Worm (Caenorhabditis elegans) whole organism, L2 larva: ENCODE data around the gene srw-72.
"Not testable (repeated sequence)": the region's sequence is repeated elsewhere in the genome, so short reads cannot be mapped to it uniquely, and the experiment has no call there.

ENCODE experiments used
- C34F6.9 ChIP-seq: fragments of 150-350 bp; optimal IDR thresholded peaks from 2 replicates; lab custom pipeline; 2014; ENCODE audit warnings: missing biosample characterization, missing genetic modification characterization
- F13H6.1 ChIP-seq: sonication (generic microtip); optimal IDR thresholded peaks from 2 replicates; lab custom pipeline; 2016; ENCODE audit warnings: missing genetic modification characterization, missing compliant biosample characterization
- R02D3.7 ChIP-seq: fragments of 150-350 bp; optimal IDR thresholded peaks from 2 replicates; lab custom pipeline; 2014; ENCODE audit warnings: missing biosample characterization, missing genetic modification characterization
- ZK546.5 ChIP-seq: sonication (generic microtip); optimal IDR thresholded peaks from 2 replicates; lab custom pipeline; 2017; ENCODE audit warnings: missing biosample characterization, missing genetic modification characterization
- aly-2 ChIP-seq: fragments of 150-350 bp; optimal IDR thresholded peaks from 2 replicates; lab custom pipeline; 2014; ENCODE audit warnings: missing biosample characterization, missing genetic modification characterization
- blmp-1 ChIP-seq: sonication (generic microtip); optimal IDR thresholded peaks from 2 replicates; lab custom pipeline; 2017; ENCODE audit warnings: missing genetic modification characterization, mild to moderate bottlenecking, missing compliant biosample characterization, antibody characterized with exemption, moderate library complexity; ENCODE audit not compliant: insufficient read depth
- ceh-16 ChIP-seq: fragments of 150-350 bp; optimal IDR thresholded peaks from 2 replicates; lab custom pipeline; 2014; ENCODE audit warnings: missing biosample characterization, missing genetic modification characterization
- ceh-82 ChIP-seq: fragments of 150-350 bp; optimal IDR thresholded peaks from 2 replicates; lab custom pipeline; 2014; ENCODE audit warnings: missing biosample characterization, missing genetic modification characterization
- crh-2 ChIP-seq: sonication (generic microtip); optimal IDR thresholded peaks from 2 replicates; lab custom pipeline; 2017; ENCODE audit warnings: missing biosample characterization, missing genetic modification characterization
- dmd-4 ChIP-seq: sonication (generic microtip); optimal IDR thresholded peaks from 2 replicates; lab custom pipeline; 2017; ENCODE audit warnings: missing biosample characterization, missing genetic modification characterization
- egl-27 ChIP-seq: sonication (generic microtip); optimal IDR thresholded peaks from 3 replicates; lab custom pipeline; 2017; ENCODE audit warnings: missing biosample characterization, missing genetic modification reagents, missing genetic modification characterization
- elt-1 ChIP-seq: fragments of 150-350 bp; optimal IDR thresholded peaks from 2 replicates; lab custom pipeline; 2014; ENCODE audit warnings: missing biosample characterization, missing genetic modification characterization
- fos-1 ChIP-seq: fragments of 150-350 bp; optimal IDR thresholded peaks from 2 replicates; lab custom pipeline; 2014; ENCODE audit warnings: missing biosample characterization, missing genetic modification characterization
- lin-11 ChIP-seq: fragments of 150-350 bp; sonication (generic microtip); optimal IDR thresholded peaks from 2 replicates; lab custom pipeline; 2014; ENCODE audit warnings: missing biosample characterization, missing genetic modification characterization, inconsistent platforms, mixed read lengths
- lin-13 ChIP-seq: fragments of 150-350 bp; optimal IDR thresholded peaks from 2 replicates; lab custom pipeline; 2014; ENCODE audit warnings: missing biosample characterization, missing genetic modification reagents, missing genetic modification characterization
- lin-39 ChIP-seq: fragments of 150-350 bp; optimal IDR thresholded peaks from 2 replicates; lab custom pipeline; 2014; ENCODE audit warnings: missing biosample characterization, missing genetic modification reagents, missing genetic modification characterization
- lsy-2 ChIP-seq, 2 experiments: fragments of 150-350 bp in 1 of 2; sonication (generic microtip) in 1 of 2; optimal IDR thresholded peaks; 2 replicates each; lab custom pipeline; 2014 to 2017; ENCODE audit warnings: missing biosample characterization in 2 of 2, missing genetic modification characterization in 2 of 2
- mbf-1 ChIP-seq: sonication (generic microtip); optimal IDR thresholded peaks from 2 replicates; lab custom pipeline; 2017; ENCODE audit warnings: missing biosample characterization, missing genetic modification characterization
- mdl-1 ChIP-seq, 2 experiments: fragments of 150-350 bp in 1 of 2; sonication (generic microtip) in 1 of 2; optimal IDR thresholded peaks; 2 replicates each; lab custom pipeline; 2017; ENCODE audit warnings: missing biosample characterization in 2 of 2, missing genetic modification characterization in 2 of 2
- nhr-10 ChIP-seq: sonication (generic microtip); optimal IDR thresholded peaks from 2 replicates; lab custom pipeline; 2017; ENCODE audit warnings: missing biosample characterization, missing genetic modification characterization
- nhr-11 ChIP-seq: fragments of 150-350 bp; optimal IDR thresholded peaks from 2 replicates; lab custom pipeline; 2014; ENCODE audit warnings: missing biosample characterization, missing genetic modification characterization
- nhr-12 ChIP-seq: fragments of 150-350 bp; optimal IDR thresholded peaks from 2 replicates; lab custom pipeline; 2014; ENCODE audit warnings: missing biosample characterization, missing genetic modification characterization
- nhr-21 ChIP-seq: fragments of 150-350 bp; optimal IDR thresholded peaks from 2 replicates; lab custom pipeline; 2014; ENCODE audit warnings: missing biosample characterization, missing genetic modification characterization
- nhr-23 ChIP-seq: fragments of 150-350 bp; optimal IDR thresholded peaks from 2 replicates; lab custom pipeline; 2014; ENCODE audit warnings: missing biosample characterization, missing genetic modification reagents, missing genetic modification characterization
- nhr-237 ChIP-seq: fragments of 150-350 bp; optimal IDR thresholded peaks from 2 replicates; lab custom pipeline; 2014; ENCODE audit warnings: missing biosample characterization, missing genetic modification characterization
- nhr-6 ChIP-seq: fragments of 150-350 bp; optimal IDR thresholded peaks from 2 replicates; lab custom pipeline; 2014; ENCODE audit warnings: missing biosample characterization, missing genetic modification characterization
- sem-4 ChIP-seq: fragments of 150-350 bp; optimal IDR thresholded peaks from 2 replicates; lab custom pipeline; 2014; ENCODE audit warnings: missing biosample characterization, missing genetic modification reagents, missing genetic modification characterization
- sma-9 ChIP-seq, 2 experiments: fragments of 150-350 bp in 1 of 2; sonication (generic microtip) in 1 of 2; optimal IDR thresholded peaks; 2 replicates each; lab custom pipeline; 2014 to 2016; ENCODE audit warnings: missing genetic modification characterization in 2 of 2, mild to moderate bottlenecking in 1 of 2, missing biosample characterization in 1 of 2, missing compliant biosample characterization in 1 of 2, missing genetic modification reagents in 1 of 2, moderate library complexity in 1 of 2
- snpc-4 ChIP-seq: fragments of 150-350 bp; optimal IDR thresholded peaks from 2 replicates; lab custom pipeline; 2014; ENCODE audit warnings: missing biosample characterization, missing genetic modification characterization
- unc-39 ChIP-seq: fragments of 150-350 bp; optimal IDR thresholded peaks from 2 replicates; lab custom pipeline; 2014; ENCODE audit warnings: missing biosample characterization, missing genetic modification characterization
- zag-1 ChIP-seq: fragments of 150-350 bp; optimal IDR thresholded peaks from 2 replicates; lab custom pipeline; 2014; ENCODE audit warnings: missing biosample characterization, missing genetic modification characterization
- ztf-1 ChIP-seq: fragments of 200-800 bp; sonication (Bioruptor generic); conservative IDR thresholded peaks from 2 replicates; pipeline ENCODE4 v1.3.6; 2022; ENCODE audit warnings: missing genetic modification characterization, missing compliant biosample characterization
- ztf-11 ChIP-seq: sonication (generic microtip); optimal IDR thresholded peaks from 2 replicates; lab custom pipeline; 2017; ENCODE audit warnings: missing biosample characterization, missing genetic modification characterization
- ztf-4 ChIP-seq: fragments of 150-350 bp; optimal IDR thresholded peaks from 2 replicates; lab custom pipeline; 2014; ENCODE audit warnings: missing biosample characterization, missing genetic modification characterization

The srw-72 gene

DNA sequence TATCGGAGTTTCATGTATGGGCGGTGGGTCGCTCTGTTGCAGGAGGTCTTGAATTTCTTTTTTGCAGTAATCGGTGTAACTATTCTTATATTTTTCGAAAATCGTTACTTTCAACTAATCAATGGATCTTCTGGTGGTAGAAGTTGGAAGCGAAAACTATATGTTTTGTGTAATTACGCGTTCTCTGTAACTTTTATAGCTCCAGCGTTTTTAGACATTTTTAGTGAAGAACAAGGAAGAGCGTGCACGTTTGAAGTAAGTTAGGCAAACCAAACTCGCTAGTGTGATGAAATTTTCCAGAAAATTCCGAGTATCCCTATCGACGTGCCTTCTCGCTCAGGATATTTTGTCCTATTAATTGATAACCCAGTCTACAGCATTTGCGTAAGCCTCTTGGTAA is 27.4 kb upstream of the srw-72 start, which contains the start of gene srh-154:
Gene srh-154, plus strand, starts transcription at position 301 of the 400 bp plus-strand sequence.
- TF ChIP-seq nhr-21 (tag; lab: Kevin White, UChicago): no peak
- no peak for TF ChIP-seq R02D3.7 (tag; lab: Kevin White, UChicago)
- no peak for TF ChIP-seq sma-9 (GFP tag; optimal IDR thresholded peaks at IDR 0.05; lab: Kevin White, UChicago)
- TF ChIP-seq sma-9 (tag; optimal IDR thresholded peaks at IDR 0.05; lab: Kevin White, UChicago): no peak
- no peak for TF ChIP-seq ztf-11 (tag; lab: Kevin White, UChicago)
- TF ChIP-seq, all 48 proteins: peak for 0

- TF ChIP-seq egl-27 (no peak), F13H6.1 (tag; lab: Kevin White, UChicago) (no peak), nhr-11 (no peak), nhr-12 (tag; lab: Kevin White, UChicago) (no peak), sem-4 (tag; lab: Kevin White, UChicago) (no peak), lin-13 (GFP tag; lab: Kevin White, UChicago) (no peak), nhr-6 (tag; lab: Kevin White, UChicago) (no peak), ztf-11 (tag; lab: Kevin White, UChicago) (no peak), crh-2 (no peak), lsy-2 (tag; optimal IDR thresholded peaks at IDR 0.05; lab: Kevin White, UChicago) (no peak), blmp-1 (tag; lab: Kevin White, UChicago) (no peak), ztf-4 (tag; lab: Kevin White, UChicago) (no peak), C34F6.9 (tag; lab: Kevin White, UChicago) (no peak), snpc-4 (no peak), nhr-237 (tag; lab: Kevin White, UChicago) (no peak), nhr-10 (tag; lab: Kevin White, UChicago) (no peak), mbf-1 (tag; lab: Kevin White, UChicago) (no peak)
These were observed 17.0 kb upstream of the srw-72 start for ce11 chrV:17449836-17450235.

ce11 chrV:17456197-17456596 is 10.7 kb upstream of the srw-72 start, which contains the start of gene srh-203:
Gene srh-203, minus strand, starts transcription at chrV:17456297.
- not testable (repeated sequence) for TF ChIP-seq fos-1; ztf-11 (tag; lab: Kevin White, UChicago); mbf-1 (tag; lab: Kevin White, UChicago)

- no peak for TF ChIP-seq nhr-10 (tag; lab: Kevin White, UChicago)
- TF ChIP-seq lin-39 (tag; lab: Kevin White, UChicago): no peak
- no peak for TF ChIP-seq zag-1 (tag; lab: Kevin White, UChicago)
- TF ChIP-seq ztf-4 (tag; lab: Kevin White, UChicago): no peak
- no peak for TF ChIP-seq nhr-237 (tag; lab: Kevin White, UChicago)
- no peak for TF ChIP-seq elt-1 (tag; lab: Kevin White, UChicago)
- TF ChIP-seq mbf-1 (tag; lab: Kevin White, UChicago): no peak
- no peak for TF ChIP-seq dmd-4 (tag; lab: Kevin White, UChicago)
- TF ChIP-seq ceh-82 (tag; lab: Kevin White, UChicago): no peak
- no peak for TF ChIP-seq sma-9 (GFP tag; optimal IDR thresholded peaks at IDR 0.05; lab: Kevin White, UChicago)
- TF ChIP-seq sma-9 (tag; optimal IDR thresholded peaks at IDR 0.05; lab: Kevin White, UChicago): no peak
- no peak for TF ChIP-seq blmp-1 (tag; lab: Kevin White, UChicago)
- no peak for TF ChIP-seq snpc-4
These were observed 8.8 kb upstream of the srw-72 start, which contains the start of gene str-200 for ce11 chrV:17458069-17458468. Gene str-200, minus strand, starts transcription at chrV:17458169.

- TF ChIP-seq mdl-1 (tag; optimal IDR thresholded peaks at IDR 0.05; lab: Kevin White, UChicago) (no peak), lin-11 (tag; lab: Kevin White, UChicago) (no peak), crh-2 (no peak), lin-13 (GFP tag; lab: Kevin White, UChicago) (no peak), unc-39 (tag; lab: Kevin White, UChicago) (no peak), lin-39 (tag; lab: Kevin White, UChicago) (no peak), ZK546.5 (tag; lab: Kevin White, UChicago) (no peak), nhr-21 (tag; lab: Kevin White, UChicago) (no peak), nhr-23 (no peak), C34F6.9 (tag; lab: Kevin White, UChicago) (no peak), ceh-16 (no peak), ztf-1 (GFP tag; lab: Robert Waterston, UW) (no peak), lsy-2 (tag; optimal IDR thresholded peaks at IDR 0.05; lab: Kevin White, UChicago) (no peak), aly-2 (no peak)
These were observed 6.8 kb upstream of the srw-72 start, which contains the start of gene srz-48 for ce11 chrV:17460061-17460460. Gene srz-48, minus strand, starts transcription at chrV:17460161.
